Worm (Caenorhabditis elegans) whole organism, young adult: ENCODE data around the gene ntl-4.

Source experiments
- attf-3 ChIP-seq: fragments of 200-800 bp; sonication (Bioruptor generic); conservative IDR thresholded peaks from 2 replicates; pipeline ENCODE4 v1.3.6; 2022; ENCODE audit warnings: missing genetic modification reagents, missing genetic modification characterization, missing compliant biosample characterization
- dox-1 ChIP-seq: fragments of 200-800 bp; sonication (Bioruptor generic); IDR thresholded peaks from 2 replicates; pipeline ENCODE4 v1.3.6; 2022; ENCODE audit warnings: missing genetic modification reagents, missing genetic modification characterization, missing compliant biosample characterization
- madf-8 ChIP-seq: fragments of 200-800 bp; sonication (Bioruptor generic); conservative IDR thresholded peaks from 2 replicates; pipeline ENCODE4 v1.3.6; 2022; ENCODE audit warnings: missing genetic modification reagents, missing genetic modification characterization, missing compliant biosample characterization

DNA sequence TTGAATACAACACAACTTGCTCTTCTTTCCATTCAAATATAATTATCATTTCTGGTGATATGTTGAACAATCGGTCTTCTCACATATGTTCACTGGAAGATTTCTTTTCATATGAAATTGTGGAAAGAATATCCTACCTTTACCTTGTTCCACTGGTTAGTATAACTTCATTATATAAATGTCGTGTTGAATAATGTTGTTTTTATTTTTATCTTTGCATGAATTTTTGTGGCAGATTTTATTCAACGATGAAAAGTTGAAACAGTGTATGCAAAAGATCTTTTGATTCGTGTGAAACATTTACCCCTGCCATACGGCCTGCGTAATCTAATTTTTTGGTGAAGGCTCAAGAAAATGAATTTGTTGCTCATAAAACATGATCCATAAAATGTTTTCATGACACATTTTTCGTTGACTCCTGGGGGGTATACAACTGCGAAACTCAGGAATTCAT, 51.5 kb downstream of the ntl-4 start:
- TF ChIP-seq madf-8 (GFP tag; lab: Robert Waterston, UW) (no peak), attf-3 (GFP tag; lab: Robert Waterston, UW) (no peak), dox-1 (GFP tag; lab: Robert Waterston, UW) (0 out of 2 replicates have a peak, but pooled peaks have one; percentile 5)
